Fruit fly (Drosophila melanogaster) whole organism, adult: ENCODE results near the gene CG5388.

Experiments used
- CG11617 ChIP-seq: fragments of 200-800 bp; sonication (Bioruptor generic); optimal IDR thresholded peaks from 2 replicates; lab custom pipeline; 2017; ENCODE audit warnings: mild to moderate bottlenecking, missing biosample characterization, missing genetic modification reagents, missing genetic modification characterization
- CG12768 ChIP-seq: fragments of 200-800 bp; sonication (Bioruptor generic); optimal IDR thresholded peaks from 2 replicates; lab custom pipeline; 2017; ENCODE audit warnings: missing biosample characterization, missing genetic modification characterization, mild to moderate bottlenecking, moderate library complexity, missing genetic modification reagents
- CG14711 ChIP-seq: fragments of 200-800 bp; sonication (Bioruptor generic); optimal IDR thresholded peaks from 2 replicates; lab custom pipeline; 2018; ENCODE audit warnings: missing biosample characterization, mild to moderate bottlenecking, missing genetic modification characterization, moderate library complexity
- CG1620 ChIP-seq: fragments of 200-800 bp; sonication (Bioruptor generic); optimal IDR thresholded peaks from 2 replicates; lab custom pipeline; 2016; ENCODE audit warnings: missing biosample characterization, missing genetic modification characterization
- CG33017 ChIP-seq: fragments of 200-800 bp; sonication (Bioruptor generic); optimal IDR thresholded peaks from 2 replicates; lab custom pipeline; 2018; ENCODE audit warnings: missing biosample characterization, mild to moderate bottlenecking, missing genetic modification characterization, moderate library complexity
- CG5204 ChIP-seq: fragments of 200-800 bp; sonication (Bioruptor generic); optimal IDR thresholded peaks from 2 replicates; lab custom pipeline; 2016; ENCODE audit warnings: missing biosample characterization, missing genetic modification characterization
- CG7045 ChIP-seq: fragments of 200-800 bp; sonication (Bioruptor generic); optimal IDR thresholded peaks from 2 replicates; lab custom pipeline; 2017; ENCODE audit warnings: missing biosample characterization, mild to moderate bottlenecking, missing genetic modification characterization
- CG7101 ChIP-seq: fragments of 200-800 bp; sonication (Bioruptor generic); optimal IDR thresholded peaks from 2 replicates; lab custom pipeline; 2018; ENCODE audit warnings: missing biosample characterization, mild to moderate bottlenecking, missing genetic modification characterization, moderate library complexity
- Clk ChIP-seq: fragments of 200-800 bp; sonication (Bioruptor generic); optimal IDR thresholded peaks from 2 replicates; lab custom pipeline; 2017; ENCODE audit warnings: missing biosample characterization, missing genetic modification characterization
- Crg-1 ChIP-seq: fragments of 200-800 bp; sonication (Bioruptor generic); optimal IDR thresholded peaks from 2 replicates; lab custom pipeline; 2016; ENCODE audit warnings: missing biosample characterization, missing genetic modification characterization
- Hr96 ChIP-seq: fragments of 200-800 bp; sonication (Bioruptor generic); optimal IDR thresholded peaks from 2 replicates; lab custom pipeline; 2016; ENCODE audit warnings: missing biosample characterization, missing genetic modification characterization
- Mnt ChIP-seq: fragments of 200-800 bp; sonication (Bioruptor generic); optimal IDR thresholded peaks from 2 replicates; lab custom pipeline; 2016; ENCODE audit warnings: missing biosample characterization, mild to moderate bottlenecking, missing genetic modification characterization
- bab1 ChIP-seq: fragments of 200-800 bp; sonication (Bioruptor generic); optimal IDR thresholded peaks from 3 replicates; lab custom pipeline; 2019; ENCODE audit warnings: missing biosample characterization, mild to moderate bottlenecking, missing genetic modification characterization, moderate library complexity
- cic ChIP-seq: fragments of 200-800 bp; sonication (Bioruptor generic); optimal IDR thresholded peaks from 2 replicates; lab custom pipeline; 2017; ENCODE audit warnings: missing biosample characterization, mild to moderate bottlenecking, missing genetic modification characterization, moderate library complexity
- cnc ChIP-seq, 2 experiments: fragments of >200 bp; optimal IDR thresholded peaks; 2 replicates each; lab custom pipeline; 2017
- kay ChIP-seq: fragments of 200-800 bp; sonication (Bioruptor generic); peaks from one replicate; lab custom pipeline; 2016; ENCODE audit warnings: missing biosample characterization, missing genetic modification characterization, borderline replicate concordance
- ovo ChIP-seq: fragments of 200-800 bp; sonication (Bioruptor generic); optimal IDR thresholded peaks from 2 replicates; lab custom pipeline; 2016; ENCODE audit warnings: missing biosample characterization, missing genetic modification characterization
- pad ChIP-seq: fragments of 200-800 bp; sonication (Bioruptor generic); optimal IDR thresholded peaks from 3 replicates; lab custom pipeline; 2017; ENCODE audit warnings: missing biosample characterization, missing genetic modification characterization, mild to moderate bottlenecking, moderate library complexity, missing genetic modification reagents
- tj ChIP-seq: fragments of 200-800 bp; sonication (Bioruptor generic); optimal IDR thresholded peaks from 3 replicates; lab custom pipeline; 2017; ENCODE audit warnings: missing biosample characterization, mild to moderate bottlenecking, missing genetic modification characterization, moderate library complexity
- toe ChIP-seq: fragments of 200-800 bp; sonication (Bioruptor generic); optimal IDR thresholded peaks from 2 replicates; lab custom pipeline; 2016; ENCODE audit warnings: missing biosample characterization, missing genetic modification characterization

CG5388 gene

DNA sequence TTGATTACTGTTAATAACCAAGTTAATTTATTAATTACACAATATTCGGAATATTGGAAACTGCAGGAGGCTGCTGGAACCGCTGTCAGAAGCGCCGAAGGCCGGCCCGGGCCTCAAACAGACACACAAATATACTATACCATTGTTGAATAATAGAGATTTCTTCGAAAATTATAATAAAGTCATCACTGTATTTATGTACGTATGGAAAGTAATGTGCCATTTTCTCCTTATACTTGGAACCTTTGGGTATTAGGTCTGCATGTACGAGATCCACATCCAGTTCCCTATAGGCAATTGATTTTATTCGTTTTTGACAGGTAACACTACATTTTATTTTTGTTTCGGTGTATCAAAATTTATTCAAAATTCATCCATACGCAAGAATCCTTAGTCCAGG, 32.4 kb upstream of the CG5388 start, which contains the start of gene CG7069:
Gene CG7069 (plus strand): TSS at position 301 of the 400 bp plus-strand sequence.
- TF ChIP-seq pad (GFP tag; lab: Kevin White, UChicago) (no peak), CG7045 (GFP tag; lab: Kevin White, UChicago) (no peak), CG7101 (no peak)

dm6 chr3R:22368777-22369214, 28.7 kb upstream of the CG5388 start:
- TF ChIP-seq bab1 (GFP tag; lab: Kevin White, UChicago) (peak; percentile 2), CG7045 (GFP tag; lab: Kevin White, UChicago) (peak; percentile 53), CG11617 (GFP tag; lab: Kevin White, UChicago) (peak; percentile 19), Hr96 (GFP tag; lab: Kevin White, UChicago) (peak; percentile 72), CG7101 (peak; percentile 52), CG1620 (GFP tag; lab: Kevin White, UChicago) (no peak), CG33017 (peak; percentile 30), tj (no peak), kay (peak; percentile 79)

DNA sequence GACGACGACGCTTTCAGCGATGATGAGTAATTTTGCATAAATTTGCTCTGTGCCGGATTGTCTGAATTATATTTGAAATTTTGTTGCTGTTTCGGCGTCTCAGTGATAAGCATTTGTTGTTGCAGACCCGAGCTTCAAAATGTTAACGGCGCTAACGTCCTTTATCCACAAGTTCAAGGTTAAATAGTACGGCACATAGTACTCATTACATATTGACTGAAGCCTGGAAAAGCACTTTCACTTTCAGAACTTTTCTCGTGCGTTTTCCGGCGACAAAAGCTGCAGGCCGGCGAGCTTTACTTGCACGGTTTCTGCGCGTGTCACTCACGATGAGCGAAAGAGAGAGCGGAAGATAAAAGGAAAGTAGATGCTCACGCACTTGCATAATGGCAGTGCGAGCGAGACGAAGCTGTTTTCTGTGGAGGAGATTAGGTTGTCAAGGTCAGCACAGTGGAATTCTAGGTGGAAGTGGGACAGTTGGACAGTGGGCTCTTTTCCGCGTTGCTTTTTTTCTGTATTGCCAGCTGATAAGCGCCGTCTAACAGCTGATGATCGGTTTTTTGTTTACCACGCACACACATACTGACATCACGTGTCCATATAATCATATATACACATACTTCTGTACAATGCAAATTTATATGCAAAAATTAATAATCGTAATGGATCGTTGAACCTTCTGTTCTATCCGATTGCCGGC, 28.1 kb upstream of the CG5388 start:
- no peak for TF ChIP-seq bab1 (GFP tag; lab: Kevin White, UChicago)
- TF ChIP-seq toe (GFP tag; lab: Kevin White, UChicago), result no peak
- TF ChIP-seq CG7045 (GFP tag; lab: Kevin White, UChicago), result peak; percentile 24
- TF ChIP-seq ovo (GFP tag; lab: Kevin White, UChicago), result no peak
- TF ChIP-seq CG12768 (GFP tag; lab: Kevin White, UChicago), result no peak
- TF ChIP-seq CG11617 (GFP tag; lab: Kevin White, UChicago), result peak; percentile 22
- TF ChIP-seq cnc (optimal IDR thresholded peaks at IDR 0.05; lab: Kevin White, UChicago), result no peak
- no peak for TF ChIP-seq Crg-1 (GFP tag; lab: Kevin White, UChicago)
- TF ChIP-seq Mnt, result no peak
- TF ChIP-seq CG33017, result peak; percentile 26
- TF ChIP-seq tj, result no peak
- TF ChIP-seq kay, result peak; percentile 60
- TF ChIP-seq CG14711 (tag; lab: Kevin White, UChicago), result no peak
- TF ChIP-seq Hr96 (GFP tag; lab: Kevin White, UChicago), result no peak
- peak; percentile 83 for TF ChIP-seq cic (GFP tag; lab: Kevin White, UChicago)

- TF ChIP-seq Clk (GFP tag; lab: Kevin White, UChicago) (no peak), bab1 (GFP tag; lab: Kevin White, UChicago) (no peak), tj (peak; percentile 95), cnc (optimal IDR thresholded peaks at IDR 0.05; lab: Kevin White, UChicago) (no peak), CG11617 (GFP tag; lab: Kevin White, UChicago) (peak; percentile 35), Crg-1 (GFP tag; lab: Kevin White, UChicago) (no peak), CG7101 (peak; percentile 48), cic (GFP tag; lab: Kevin White, UChicago) (no peak), CG33017 (no peak), CG14711 (tag; lab: Kevin White, UChicago) (peak; percentile 52), pad (GFP tag; lab: Kevin White, UChicago) (peak; percentile 16), CG7045 (GFP tag; lab: Kevin White, UChicago) (no peak), CG1620 (GFP tag; lab: Kevin White, UChicago) (peak; percentile 39), CG5204 (GFP tag; lab: Kevin White, UChicago) (no peak), CG12768 (GFP tag; lab: Kevin White, UChicago) (peak; percentile 37), toe (GFP tag; lab: Kevin White, UChicago) (peak; percentile 25), ovo (GFP tag; lab: Kevin White, UChicago) (peak; percentile 25), Mnt (peak; percentile 34), kay (no peak), Hr96 (GFP tag; lab: Kevin White, UChicago) (peak; percentile 32)
These were observed 27.3 kb upstream of the CG5388 start, which contains the start of the genes Polr3F and PyK for dm6 chr3R:22367126-22368076. Gene Polr3F (minus strand): TSS chr3R:22367373. Gene PyK (plus strand): TSS chr3R:22367536.

DNA sequence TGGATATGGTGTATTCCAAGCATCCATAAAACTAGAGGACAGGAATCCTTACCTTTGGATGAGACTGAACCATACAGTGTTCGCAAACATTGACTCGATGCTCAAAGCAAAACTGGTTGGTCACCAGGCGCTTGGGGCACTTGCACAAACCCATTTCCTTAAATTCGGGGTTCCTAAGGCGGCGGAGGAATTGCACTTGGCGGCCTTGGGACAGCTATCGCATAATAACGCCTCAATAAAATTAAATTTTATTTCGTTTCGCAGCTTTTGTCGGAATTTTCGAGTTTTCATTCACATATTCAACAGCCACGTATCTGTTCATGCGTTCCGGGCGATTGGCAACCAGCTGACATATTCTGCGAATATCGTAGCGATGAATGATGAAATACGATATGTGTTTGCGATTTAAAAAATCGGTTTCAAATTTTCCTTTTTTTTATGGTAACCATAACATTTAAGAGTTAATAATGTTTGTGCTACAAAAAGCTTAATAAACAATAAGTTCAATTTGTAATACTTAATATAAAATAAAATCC, 25.6 kb upstream of the CG5388 start, which contains the start of gene CG5382:
Gene CG5382 (minus strand): TSS at position 324 of the 536 bp plus-strand sequence.
- TF ChIP-seq Hr96 (GFP tag; lab: Kevin White, UChicago) (no peak), bab1 (GFP tag; lab: Kevin White, UChicago) (peak; percentile 72)
